Fruit fly (Drosophila melanogaster) whole organism, embryonic: ENCODE measurements around the gene Gk1.

Source experiments
- Antp ChIP-seq: fragments of 200-800 bp; sonication (Bioruptor generic); optimal IDR thresholded peaks from 3 replicates; lab custom pipeline; 2016; ENCODE audit warnings: missing biosample characterization, missing genetic modification characterization
- Awh ChIP-seq: fragments of 200-800 bp; sonication (Bioruptor generic); IDR thresholded peaks from 2 replicates; pipeline ENCODE4, ENCODE4 v1.3.6; 2022; ENCODE audit warnings: missing biosample characterization, missing genetic modification characterization
- BtbVII ChIP-seq: fragments of 200-800 bp; sonication (Bioruptor generic); optimal IDR thresholded peaks from 3 replicates; lab custom pipeline; 2017; ENCODE audit warnings: missing biosample characterization, mild to moderate bottlenecking, missing genetic modification characterization
- CG10654 ChIP-seq: fragments of 200-800 bp; sonication (Bioruptor generic); optimal IDR thresholded peaks from 2 replicates; lab custom pipeline; 2016; ENCODE audit warnings: missing biosample characterization, missing genetic modification characterization
- CG11560 ChIP-seq: fragments of 200-800 bp; sonication (Bioruptor generic); IDR thresholded peaks from 3 replicates; pipeline ENCODE4 v1.3.6; 2022; ENCODE audit warnings: missing biosample characterization, missing genetic modification characterization
- CG12155 ChIP-seq: fragments of 200-800 bp; sonication (Bioruptor generic); optimal IDR thresholded peaks from 3 replicates; lab custom pipeline; 2016; ENCODE audit warnings: missing biosample characterization, missing genetic modification characterization
- CG14860 ChIP-seq: fragments of 200-800 bp; sonication (Bioruptor generic); IDR thresholded peaks from 3 replicates; pipeline ENCODE4 v1.3.6; 2022; ENCODE audit warnings: missing biosample characterization, missing genetic modification characterization; ENCODE audit not compliant: partially characterized antibody
- CG17802 ChIP-seq: fragments of 200-800 bp; sonication (Bioruptor generic); optimal IDR thresholded peaks from 2 replicates; lab custom pipeline; 2018; ENCODE audit warnings: missing biosample characterization, mild to moderate bottlenecking, missing genetic modification characterization, moderate library complexity
- CG17912 ChIP-seq: fragments of 200-800 bp; sonication (Bioruptor generic); optimal IDR thresholded peaks from 2 replicates; lab custom pipeline; 2018; ENCODE audit warnings: missing biosample characterization, mild to moderate bottlenecking, missing genetic modification characterization
- CG30020 ChIP-seq: fragments of 200-800 bp; optimal IDR thresholded peaks from 2 replicates; lab custom pipeline; 2019; ENCODE audit warnings: missing biosample characterization, mild to moderate bottlenecking, missing genetic modification characterization, moderate library complexity
- CG31365 ChIP-seq: fragments of 200-800 bp; sonication (Bioruptor generic); optimal IDR thresholded peaks from 2 replicates; lab custom pipeline; 2018; ENCODE audit warnings: missing biosample characterization, mild to moderate bottlenecking, missing genetic modification characterization
- CG31441 ChIP-seq: fragments of 200-800 bp; sonication (Bioruptor generic); IDR thresholded peaks from 2 replicates; pipeline ENCODE4 v1.3.6; 2022; ENCODE audit warnings: missing biosample characterization, missing genetic modification characterization
- CG32532 ChIP-seq: fragments of 200-800 bp; sonication (Bioruptor generic); IDR thresholded peaks from 2 replicates; pipeline ENCODE4 v1.3.6; 2022; ENCODE audit warnings: missing biosample characterization, missing genetic modification characterization
- CG3838 ChIP-seq: fragments of 200-800 bp; sonication (Bioruptor generic); optimal IDR thresholded peaks from 3 replicates; lab custom pipeline; 2016; ENCODE audit warnings: missing biosample characterization, missing genetic modification characterization
- CG3847 ChIP-seq: fragments of 200-800 bp; sonication (Bioruptor generic); IDR thresholded peaks from 2 replicates; pipeline ENCODE4 v1.3.6; 2022; ENCODE audit warnings: missing biosample characterization, missing genetic modification characterization
- CG42726 ChIP-seq: fragments of 200-800 bp; sonication (Bioruptor generic); IDR thresholded peaks from 2 replicates; pipeline ENCODE4 v1.3.6; 2022; ENCODE audit warnings: missing biosample characterization, missing genetic modification characterization; ENCODE audit not compliant: partially characterized antibody
- CG4424 ChIP-seq: fragments of 200-800 bp; sonication (Bioruptor generic); optimal IDR thresholded peaks from 3 replicates; lab custom pipeline; 2016; ENCODE audit warnings: missing biosample characterization, missing genetic modification characterization
- CG4854 ChIP-seq: fragments of 200-800 bp; sonication (Bioruptor generic); optimal IDR thresholded peaks from 2 replicates; lab custom pipeline; 2016; ENCODE audit warnings: missing biosample characterization, missing genetic modification characterization, inconsistent platforms
- CG6854 ChIP-seq: fragments of 200-800 bp; sonication (Bioruptor generic); optimal IDR thresholded peaks from 3 replicates; lab custom pipeline; 2017; ENCODE audit warnings: missing biosample characterization, mild to moderate bottlenecking, missing genetic modification characterization
- CG8281 ChIP-seq: fragments of 200-800 bp; sonication (Bioruptor generic); optimal IDR thresholded peaks from 2 replicates; lab custom pipeline; 2018; ENCODE audit warnings: missing biosample characterization, mild to moderate bottlenecking, missing genetic modification characterization, moderate library complexity
- CG8388 ChIP-seq: fragments of 200-800 bp; sonication (Bioruptor generic); optimal IDR thresholded peaks from 2 replicates; lab custom pipeline; 2019; ENCODE audit warnings: missing biosample characterization, mild to moderate bottlenecking, missing genetic modification characterization, moderate library complexity
- CG9727 ChIP-seq: fragments of 200-800 bp; sonication (Bioruptor generic); optimal IDR thresholded peaks from 3 replicates; lab custom pipeline; 2017; ENCODE audit warnings: missing biosample characterization, mild to moderate bottlenecking, missing genetic modification characterization
- CHES-1-like ChIP-seq: fragments of 200-800 bp; sonication (Bioruptor generic); optimal IDR thresholded peaks from 2 replicates; lab custom pipeline; 2016; ENCODE audit warnings: missing biosample characterization, missing genetic modification characterization
- Dad ChIP-seq: fragments of 200-800 bp; sonication (Bioruptor generic); optimal IDR thresholded peaks from 3 replicates; lab custom pipeline; 2016; ENCODE audit warnings: missing biosample characterization, missing genetic modification characterization
- H2.0 ChIP-seq: fragments of 200-800 bp; sonication (Bioruptor generic); IDR thresholded peaks from 2 replicates; pipeline ENCODE4 v1.3.6; 2022; ENCODE audit warnings: missing biosample characterization, missing genetic modification characterization
- HLH3B ChIP-seq: fragments of 200-800 bp; sonication (Bioruptor generic); IDR thresholded peaks from 2 replicates; pipeline ENCODE4 v1.3.6; 2022; ENCODE audit warnings: missing biosample characterization, missing genetic modification characterization
- HLH4C ChIP-seq: fragments of 200-800 bp; sonication (Bioruptor generic); IDR thresholded peaks from 3 replicates; pipeline ENCODE4 v1.3.6; 2022; ENCODE audit warnings: missing biosample characterization, missing genetic modification characterization; ENCODE audit not compliant: partially characterized antibody
- HmgD ChIP-seq: fragments of 200-800 bp; sonication (Bioruptor generic); optimal IDR thresholded peaks from 3 replicates; lab custom pipeline; 2016; ENCODE audit warnings: missing biosample characterization, missing genetic modification characterization
- HmgZ ChIP-seq: fragments of 200-800 bp; sonication (Bioruptor generic); optimal IDR thresholded peaks from 2 replicates; lab custom pipeline; 2018; ENCODE audit warnings: missing biosample characterization, mild to moderate bottlenecking, missing genetic modification characterization
- MBD-R2 ChIP-seq: fragments of 200-800 bp; sonication (Bioruptor generic); IDR thresholded peaks from 2 replicates; pipeline ENCODE4 v1.3.6; 2022; ENCODE audit warnings: missing biosample characterization, missing genetic modification characterization
- Max ChIP-seq: fragments of 200-800 bp; sonication (Bioruptor generic); optimal IDR thresholded peaks from 2 replicates; lab custom pipeline; 2016; ENCODE audit warnings: missing biosample characterization, mild to moderate bottlenecking, missing genetic modification characterization
- YL-1 ChIP-seq: fragments of 200-800 bp; sonication (Bioruptor generic); optimal IDR thresholded peaks from 3 replicates; lab custom pipeline; 2017; ENCODE audit warnings: missing biosample characterization, mild to moderate bottlenecking, missing genetic modification characterization
- ac ChIP-seq: fragments of 200-800 bp; sonication (Bioruptor generic); optimal IDR thresholded peaks from 3 replicates; lab custom pipeline; 2017; ENCODE audit warnings: missing biosample characterization, mild to moderate bottlenecking, missing genetic modification characterization
- br ChIP-seq: fragments of >200 bp; optimal IDR thresholded peaks from 2 replicates; lab custom pipeline; 2017
- cg ChIP-seq: fragments of 200-800 bp; sonication (Bioruptor generic); optimal IDR thresholded peaks from 3 replicates; lab custom pipeline; 2019; ENCODE audit warnings: missing biosample characterization, mild to moderate bottlenecking, missing genetic modification characterization, moderate library complexity
- chm ChIP-seq: fragments of 200-800 bp; sonication (Bioruptor generic); IDR thresholded peaks from 2 replicates; pipeline ENCODE4 v1.3.6; 2022; ENCODE audit warnings: missing biosample characterization, missing genetic modification characterization
- crol ChIP-seq: fragments of 200-800 bp; sonication (Bioruptor generic); IDR thresholded peaks from 2 replicates; pipeline ENCODE4 v1.3.6; 2022; ENCODE audit warnings: missing biosample characterization, missing genetic modification characterization
- danr ChIP-seq: fragments of 200-800 bp; sonication (Bioruptor generic); IDR thresholded peaks from 2 replicates; pipeline ENCODE4 v1.3.6; 2022; ENCODE audit warnings: missing biosample characterization, missing genetic modification characterization
- ems ChIP-seq: fragments of 200-800 bp; sonication (Bioruptor generic); optimal IDR thresholded peaks from 3 replicates; lab custom pipeline; 2016; ENCODE audit warnings: missing biosample characterization, missing genetic modification characterization
- kah ChIP-seq: fragments of 200-800 bp; sonication (Bioruptor generic); optimal IDR thresholded peaks from 2 replicates; lab custom pipeline; 2018; ENCODE audit warnings: missing biosample characterization, mild to moderate bottlenecking, missing genetic modification characterization
- kni ChIP-seq: fragments of 200-800 bp; sonication (Bioruptor generic); optimal IDR thresholded peaks from 3 replicates; lab custom pipeline; 2017; ENCODE audit warnings: mild to moderate bottlenecking, missing biosample characterization, missing genetic modification reagents, missing genetic modification characterization
- lov ChIP-seq, 2 experiments: fragments of 200-800 bp in 1 of 2; fragments of >200 bp in 1 of 2; sonication (Bioruptor generic) in 1 of 2; IDR thresholded peaks in 1 of 2; optimal IDR thresholded peaks in 1 of 2; 2 replicates in 1 of 2; 3 replicates in 1 of 2; pipeline versions ENCODE4 v1.3.6 to Lab custom; 2017 to 2022; ENCODE audit warnings: missing biosample characterization in 1 of 2, missing genetic modification characterization in 1 of 2
- maf-S ChIP-seq: fragments of 200-800 bp; sonication (Bioruptor generic); optimal IDR thresholded peaks from 2 replicates; lab custom pipeline; 2016; ENCODE audit warnings: missing biosample characterization, missing genetic modification characterization
- oc ChIP-seq: fragments of 200-800 bp; sonication (Bioruptor generic); optimal IDR thresholded peaks from 2 replicates; lab custom pipeline; 2018; ENCODE audit warnings: missing biosample characterization, mild to moderate bottlenecking, missing genetic modification characterization, moderate library complexity
- onecut ChIP-seq: fragments of 200-800 bp; sonication (Bioruptor generic); IDR thresholded peaks from 2 replicates; pipeline ENCODE4 v1.3.6; 2022; ENCODE audit warnings: missing biosample characterization, missing genetic modification characterization
- pho ChIP-seq: fragments of 200-800 bp; sonication (Bioruptor generic); optimal IDR thresholded peaks from 2 replicates; lab custom pipeline; 2016; ENCODE audit warnings: missing biosample characterization, missing genetic modification characterization
- row ChIP-seq: fragments of 200-800 bp; sonication (Bioruptor generic); IDR thresholded peaks from 3 replicates; pipeline ENCODE4 v1.3.6; 2022; ENCODE audit warnings: missing biosample characterization, missing genetic modification characterization
- slp2 ChIP-seq: fragments of 200-800 bp; sonication (Bioruptor generic); optimal IDR thresholded peaks from 2 replicates; lab custom pipeline; 2016; ENCODE audit warnings: missing biosample characterization, missing genetic modification characterization
- sob ChIP-seq: fragments of 200-800 bp; sonication (Bioruptor generic); IDR thresholded peaks from 2 replicates; pipeline ENCODE4 v1.3.6; 2022; ENCODE audit warnings: missing biosample characterization, missing genetic modification characterization
- zfh2 ChIP-seq: fragments of 200-800 bp; sonication (Bioruptor generic); optimal IDR thresholded peaks from 2 replicates; lab custom pipeline; 2016; ENCODE audit warnings: missing biosample characterization, missing genetic modification characterization

The Gk1 gene

DNA sequence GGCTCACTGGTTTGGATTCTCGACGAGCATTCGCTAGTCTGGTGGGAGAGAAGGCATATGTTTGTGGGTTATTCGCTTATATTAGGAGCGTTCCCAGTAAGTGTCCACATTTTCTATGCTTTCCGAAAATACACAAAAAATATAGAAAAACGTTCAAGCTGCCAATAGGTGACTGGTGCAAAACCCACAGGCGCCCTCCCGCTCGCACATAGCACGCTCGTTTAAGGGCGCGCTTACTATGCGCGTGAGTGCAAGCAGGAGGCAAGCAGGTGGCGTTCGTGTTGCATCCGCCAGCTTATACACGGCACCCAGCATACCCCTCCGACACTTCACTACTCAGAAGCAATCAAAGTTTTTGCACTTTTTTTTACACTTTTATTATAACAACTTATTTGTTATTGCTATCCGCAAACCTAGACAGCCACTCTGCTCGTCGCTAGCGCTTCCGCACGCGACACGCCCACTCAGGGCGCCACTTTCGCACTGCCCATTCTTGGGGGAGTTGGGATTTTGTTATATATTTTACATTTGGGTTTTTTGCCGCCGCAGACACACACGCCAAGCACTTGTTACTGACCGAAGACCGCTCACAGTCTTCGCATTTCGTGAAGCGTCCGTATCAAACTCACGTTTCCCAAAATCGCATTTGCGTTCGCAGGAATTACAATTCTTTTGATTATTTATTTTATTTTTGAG lies 6.4 kb downstream of the Gk1 start (continued):
- TF ChIP-seq HmgD: peak; percentile 93
- no peak for TF ChIP-seq CG4854 (GFP tag; lab: Kevin White, UChicago)
- no peak for TF ChIP-seq oc
- peak; percentile 78; the same call in 1 of the 2 replicates for TF ChIP-seq CG42726 (GFP tag; lab: Robert Waterston, UW)
- peak; percentile 51 for TF ChIP-seq sob (GFP tag; lab: Robert Waterston, UW)
- TF ChIP-seq CG17912: peak; percentile 21
- no peak for TF ChIP-seq HLH4C (GFP tag; lab: Robert Waterston, UW)
- TF ChIP-seq danr (GFP tag; lab: Robert Waterston, UW): 0 out of 2 replicates have a peak, but pooled peaks have one; percentile 8
- TF ChIP-seq kah (GFP tag; lab: Kevin White, UChicago): peak; percentile 83
- peak; percentile 7 for TF ChIP-seq ac (GFP tag; lab: Kevin White, UChicago)
- TF ChIP-seq CG17802 (tag; lab: Kevin White, UChicago): no peak
- no peak for TF ChIP-seq lov (optimal IDR thresholded peaks at IDR 0.05; lab: Kevin White, UChicago)
- peak; percentile 62; the same call in 2 of the 3 replicates for TF ChIP-seq lov (GFP tag; IDR thresholded peaks at IDR 0.05; lab: Robert Waterston, UW)
- TF ChIP-seq CG30020 (tag; lab: Kevin White, UChicago): no peak
- TF ChIP-seq ems (GFP tag; lab: Kevin White, UChicago): no peak
- TF ChIP-seq Antp: peak; percentile 45
- no peak for TF ChIP-seq slp2 (GFP tag; lab: Kevin White, UChicago)
- TF ChIP-seq CG14860 (GFP tag; lab: Robert Waterston, UW): no peak; the same call in 2 of the 3 replicates
- TF ChIP-seq CG6854 (GFP tag; lab: Kevin White, UChicago): no peak
- TF ChIP-seq YL-1 (GFP tag; lab: Kevin White, UChicago): peak; percentile 87
- no peak for TF ChIP-seq CG3838
- TF ChIP-seq CG10654 (GFP tag; lab: Kevin White, UChicago): no peak
- TF ChIP-seq chm: peak; percentile 68; the same call in 1 of the 2 replicates
- TF ChIP-seq crol (GFP tag; lab: Robert Waterston, UW): peak; percentile 96
- TF ChIP-seq Max: peak; percentile 16
- TF ChIP-seq CG31441 (GFP tag; lab: Robert Waterston, UW): no peak
- TF ChIP-seq kni (GFP tag; lab: Kevin White, UChicago): peak; percentile 13
- TF ChIP-seq row (GFP tag; lab: Robert Waterston, UW): peak; percentile 24; the same call in 2 of the 3 replicates
- TF ChIP-seq cg (GFP tag; lab: Kevin White, UChicago): no peak
- no peak for TF ChIP-seq Awh
- TF ChIP-seq br (lab: Kevin White, UChicago): no peak
- no peak for TF ChIP-seq CG12155
- TF ChIP-seq CHES-1-like: peak; percentile 80
- no peak for TF ChIP-seq H2.0 (GFP tag; lab: Robert Waterston, UW)
- peak; percentile 21; the same call in 1 of the 2 replicates for TF ChIP-seq onecut (GFP tag; lab: Robert Waterston, UW)
- no peak for TF ChIP-seq BtbVII (GFP tag; lab: Kevin White, UChicago)
- TF ChIP-seq maf-S (GFP tag; lab: Kevin White, UChicago): no peak
- TF ChIP-seq CG8388 (GFP tag; lab: Kevin White, UChicago): no peak
- peak; percentile 83 for TF ChIP-seq HmgZ
- TF ChIP-seq CG31365 (tag; lab: Kevin White, UChicago): peak; percentile 70
- TF ChIP-seq MBD-R2: peak; percentile 89
- TF ChIP-seq zfh2 (GFP tag; lab: Kevin White, UChicago): peak; percentile 25
- TF ChIP-seq CG11560 (tag; lab: Robert Waterston, UW): peak; percentile 5; the same call in 2 of the 3 replicates
- TF ChIP-seq CG8281 (tag; lab: Kevin White, UChicago): no peak
- peak; percentile 34; the same call in 1 of the 2 replicates for TF ChIP-seq HLH3B (GFP tag; lab: Robert Waterston, UW)
- TF ChIP-seq CG3847: peak; percentile 46
- TF ChIP-seq CG32532 (GFP tag; lab: Robert Waterston, UW): peak; percentile 55; the same call in 1 of the 2 replicates
- no peak for TF ChIP-seq CG9727 (GFP tag; lab: Kevin White, UChicago)
- TF ChIP-seq pho (GFP tag; lab: Kevin White, UChicago): peak; percentile 2
- TF ChIP-seq Dad: peak; percentile 42
- TF ChIP-seq CG4424 (GFP tag; lab: Kevin White, UChicago): no peak
